Fruit fly (Drosophila melanogaster): Measurements from ENCODE around the gene CG33116.

DNA sequence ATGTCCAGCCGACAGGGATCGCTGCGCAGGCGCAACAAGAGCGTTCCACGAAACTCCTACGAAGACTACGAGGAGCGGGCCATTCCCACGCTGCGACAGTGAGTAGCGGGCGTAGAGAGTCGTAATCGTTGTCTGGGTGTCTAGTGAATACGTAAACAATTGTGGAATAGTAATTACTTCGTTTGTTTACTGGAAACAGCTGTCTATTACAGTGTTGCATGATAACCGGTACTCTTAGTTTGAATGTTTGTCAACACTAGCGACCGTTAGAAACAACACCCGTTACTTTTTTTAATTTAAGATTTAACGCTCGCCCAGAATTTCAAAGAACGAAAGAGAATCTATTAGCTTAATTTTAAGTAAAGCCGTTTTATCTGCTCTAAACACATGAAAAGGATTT lies 3.2 kb upstream of the CG33116 start, which contains the start of gene CG10165:
- TF ChIP-seq dm (GFP tag; optimal IDR thresholded peaks at IDR 0.05) (no peak), CG10147 (GFP tag; optimal IDR thresholded peaks at IDR 0.05) (no peak), CG9817 (tag; optimal IDR thresholded peaks at IDR 0.05) (no peak), gce (GFP tag; IDR thresholded peaks at IDR 0.05) (no peak), slou (GFP tag; optimal IDR thresholded peaks at IDR 0.05) (no peak), salm (tag; optimal IDR thresholded peaks at IDR 0.05) (no peak), CG7839 (tag; optimal IDR thresholded peaks at IDR 0.05) (no peak), CG3281 (GFP tag; optimal IDR thresholded peaks at IDR 0.05) (no peak)
